Worm (Caenorhabditis elegans): ENCODE data around the gene ent-1.

DNA sequence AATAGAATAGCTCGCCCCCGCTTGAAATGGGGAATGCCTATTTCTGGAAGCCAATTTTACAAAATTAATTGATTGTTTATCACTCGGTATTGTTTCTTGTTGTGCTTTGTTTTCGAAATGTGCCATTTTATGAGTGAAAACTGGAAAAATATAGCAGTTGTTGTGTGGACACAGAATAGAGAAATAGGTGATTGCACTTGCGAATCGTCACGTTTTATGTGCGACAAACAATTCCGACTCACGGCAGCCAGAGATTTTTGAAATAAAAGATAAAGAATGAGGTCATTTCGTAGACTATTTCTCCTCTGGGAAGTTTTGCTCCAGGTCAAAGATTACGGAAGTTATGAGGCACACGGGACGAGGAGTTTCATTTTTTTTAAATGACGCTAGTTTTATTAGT is 8.4 kb downstream of the ent-1 start:
- no peak for TF ChIP-seq W03F9.2 (tag; optimal IDR thresholded peaks at IDR 0.05)
- TF ChIP-seq him-1 (tag; optimal IDR thresholded peaks at IDR 0.05): no peak
- no peak for TF ChIP-seq dao-5 (tag; optimal IDR thresholded peaks at IDR 0.05)

Data from whole organism, L4/young adult.